Worm (Caenorhabditis elegans) whole organism, late embryonic: Measurements from ENCODE around the gene irld-56.

Source experiments
- F13H6.1 ChIP-seq: sonication (generic microtip); optimal IDR thresholded peaks from 2 replicates; lab custom pipeline; 2016; ENCODE audit warnings: missing genetic modification characterization, missing compliant biosample characterization
- K02D7.2 ChIP-seq: sonication (generic microtip); optimal IDR thresholded peaks from 2 replicates; lab custom pipeline; 2017; ENCODE audit warnings: mild to moderate bottlenecking, missing genetic modification characterization, missing compliant biosample characterization
- K09A11.1 ChIP-seq: sonication (generic microtip); optimal IDR thresholded peaks from 2 replicates; lab custom pipeline; 2017; ENCODE audit warnings: antibody characterized with exemption, mild to moderate bottlenecking, missing genetic modification characterization, missing compliant biosample characterization; ENCODE audit not compliant: insufficient read depth
- T23F11.4 ChIP-seq: fragments of 200-800 bp; sonication (Bioruptor generic); optimal IDR thresholded peaks from 2 replicates; lab custom pipeline; 2018; ENCODE audit warnings: mild to moderate bottlenecking, missing genetic modification characterization, missing compliant biosample characterization
- Y22D7AL.16 ChIP-seq: sonication (generic microtip); optimal IDR thresholded peaks from 2 replicates; lab custom pipeline; 2016; ENCODE audit warnings: missing genetic modification characterization, missing compliant biosample characterization
- ceh-14 ChIP-seq: sonication (generic microtip); optimal IDR thresholded peaks from 2 replicates; lab custom pipeline; 2016; ENCODE audit warnings: missing genotype, missing genetic modification characterization, missing compliant biosample characterization
- ceh-18 ChIP-seq: sonication (generic microtip); optimal IDR thresholded peaks from 2 replicates; lab custom pipeline; 2016; ENCODE audit warnings: missing genetic modification characterization, missing compliant biosample characterization
- ceh-2 ChIP-seq: sonication (generic microtip); optimal IDR thresholded peaks from 2 replicates; lab custom pipeline; 2016; ENCODE audit warnings: missing genotype, missing genetic modification characterization, missing compliant biosample characterization
- ceh-24 ChIP-seq: sonication (generic microtip); optimal IDR thresholded peaks from 2 replicates; lab custom pipeline; 2016; ENCODE audit warnings: mild to moderate bottlenecking, missing genetic modification characterization, missing compliant biosample characterization
- ceh-31 ChIP-seq: sonication (generic microtip); optimal IDR thresholded peaks from 2 replicates; lab custom pipeline; 2016; ENCODE audit warnings: missing genetic modification characterization, missing compliant biosample characterization
- ceh-34 ChIP-seq: sonication (generic microtip); optimal IDR thresholded peaks from 2 replicates; lab custom pipeline; 2016; ENCODE audit warnings: mild to moderate bottlenecking, missing genetic modification characterization, missing compliant biosample characterization
- ceh-45 ChIP-seq: fragments of 200-800 bp; sonication (Bioruptor generic); IDR thresholded peaks from 2 replicates; pipeline ENCODE4 v1.3.6; 2022; ENCODE audit warnings: missing genetic modification reagents, missing genetic modification characterization, missing compliant biosample characterization
- ceh-48 ChIP-seq: sonication (generic microtip); optimal IDR thresholded peaks from 2 replicates; lab custom pipeline; 2016; ENCODE audit warnings: missing genetic modification characterization, inconsistent platforms, missing compliant biosample characterization
- ceh-6 ChIP-seq: fragments of 200-800 bp; sonication (Bioruptor generic); optimal IDR thresholded peaks from 2 replicates; lab custom pipeline; 2018; ENCODE audit warnings: mild to moderate bottlenecking, missing genetic modification characterization, missing compliant biosample characterization
- ceh-9 ChIP-seq: sonication (generic microtip); optimal IDR thresholded peaks from 2 replicates; lab custom pipeline; 2016; ENCODE audit warnings: mild to moderate bottlenecking, missing genetic modification characterization, inconsistent platforms, missing compliant biosample characterization
- dmd-4 ChIP-seq: sonication (generic microtip); optimal IDR thresholded peaks from 2 replicates; lab custom pipeline; 2016; ENCODE audit warnings: borderline replicate concordance, missing genetic modification characterization, missing compliant biosample characterization
- dve-1 ChIP-seq: sonication (generic microtip); optimal IDR thresholded peaks from 2 replicates; lab custom pipeline; 2017; ENCODE audit warnings: antibody characterized with exemption, mild to moderate bottlenecking, missing genetic modification characterization, missing compliant biosample characterization
- elt-2 ChIP-seq: sonication (generic microtip); optimal IDR thresholded peaks from 2 replicates; lab custom pipeline; 2016; ENCODE audit warnings: missing genetic modification reagents, missing genetic modification characterization, missing compliant biosample characterization
- elt-4 ChIP-seq: sonication (generic microtip); optimal IDR thresholded peaks from 2 replicates; lab custom pipeline; 2016; ENCODE audit warnings: missing genetic modification characterization, missing compliant biosample characterization
- ets-4 ChIP-seq: sonication (generic microtip); optimal IDR thresholded peaks from 2 replicates; lab custom pipeline; 2016; ENCODE audit warnings: missing genetic modification characterization, missing compliant biosample characterization
- eyg-1 ChIP-seq: sonication (generic microtip); optimal IDR thresholded peaks from 2 replicates; lab custom pipeline; 2016; ENCODE audit warnings: missing genotype, missing genetic modification characterization, missing compliant biosample characterization
- fkh-10 ChIP-seq: fragments of 150-350 bp; optimal IDR thresholded peaks from 2 replicates; lab custom pipeline; 2014; ENCODE audit warnings: missing biosample characterization, missing genetic modification reagents, missing genetic modification characterization
- gmeb-2 ChIP-seq: sonication (generic microtip); optimal IDR thresholded peaks from 2 replicates; lab custom pipeline; 2016; ENCODE audit warnings: missing genetic modification characterization, inconsistent platforms, missing compliant biosample characterization
- hlh-13 ChIP-seq: fragments of 200-800 bp; sonication (Bioruptor generic); optimal IDR thresholded peaks from 2 replicates; lab custom pipeline; 2018; ENCODE audit warnings: mild to moderate bottlenecking, missing genetic modification characterization, missing compliant biosample characterization
- hlh-30 ChIP-seq: sonication (generic microtip); optimal IDR thresholded peaks from 2 replicates; lab custom pipeline; 2017; ENCODE audit warnings: antibody characterized with exemption, missing genetic modification characterization, missing compliant biosample characterization; ENCODE audit not compliant: insufficient read depth
- hlh-6 ChIP-seq: sonication (generic microtip); optimal IDR thresholded peaks from 2 replicates; lab custom pipeline; 2016; ENCODE audit warnings: missing genotype, missing genetic modification characterization, missing compliant biosample characterization
- hlh-8 ChIP-seq: sonication (generic microtip); optimal IDR thresholded peaks from 2 replicates; lab custom pipeline; 2016; ENCODE audit warnings: missing genotype, missing genetic modification characterization, missing compliant biosample characterization
- lin-11 ChIP-seq: fragments of 200-800 bp; sonication (Bioruptor generic); optimal IDR thresholded peaks from 2 replicates; lab custom pipeline; 2018; ENCODE audit warnings: mild to moderate bottlenecking, missing genetic modification characterization, missing compliant biosample characterization
- nfya-1 ChIP-seq: sonication (generic microtip); optimal IDR thresholded peaks from 2 replicates; lab custom pipeline; 2017; ENCODE audit warnings: missing genetic modification characterization, mild to moderate bottlenecking, missing compliant biosample characterization, antibody characterized with exemption, moderate library complexity
- nhr-11 ChIP-seq: fragments of 150-350 bp; optimal IDR thresholded peaks from 2 replicates; lab custom pipeline; 2014; ENCODE audit warnings: missing biosample characterization, missing genetic modification characterization
- nhr-232 ChIP-seq: sonication (generic microtip); optimal IDR thresholded peaks from 2 replicates; lab custom pipeline; 2016; ENCODE audit warnings: missing genetic modification characterization, missing compliant biosample characterization
- npax-4 ChIP-seq: sonication (generic microtip); optimal IDR thresholded peaks from 2 replicates; lab custom pipeline; 2016; ENCODE audit warnings: missing genetic modification characterization, missing compliant biosample characterization
- pag-3 ChIP-seq: sonication (generic microtip); optimal IDR thresholded peaks from 2 replicates; lab custom pipeline; 2016; ENCODE audit warnings: missing compliant biosample characterization, missing genetic modification characterization, borderline replicate concordance
- pat-9 ChIP-seq: fragments of 200-800 bp; sonication (Bioruptor generic); optimal IDR thresholded peaks from 2 replicates; lab custom pipeline; 2018; ENCODE audit warnings: mild to moderate bottlenecking, missing genetic modification characterization, moderate library complexity, missing compliant biosample characterization
- pax-1 ChIP-seq: fragments of 150-350 bp; optimal IDR thresholded peaks from 2 replicates; lab custom pipeline; 2014; ENCODE audit warnings: missing biosample characterization, missing genetic modification characterization
- pha-4 ChIP-seq: fragments of 150-350 bp; optimal IDR thresholded peaks from 2 replicates; lab custom pipeline; 2018; ENCODE audit warnings: missing biosample characterization, missing genetic modification reagents, missing genetic modification characterization
- pros-1 ChIP-seq: fragments of 150-350 bp; optimal IDR thresholded peaks from 2 replicates; lab custom pipeline; 2014; ENCODE audit warnings: missing biosample characterization, missing genetic modification reagents, missing genetic modification characterization
- ref-2 ChIP-seq: sonication (generic microtip); optimal IDR thresholded peaks from 2 replicates; lab custom pipeline; 2016; ENCODE audit warnings: missing genetic modification characterization, missing compliant biosample characterization
- rnt-1 ChIP-seq: sonication (generic microtip); optimal IDR thresholded peaks from 2 replicates; lab custom pipeline; 2016; ENCODE audit warnings: missing genetic modification characterization, missing compliant biosample characterization
- sox-2 ChIP-seq: fragments of 200-800 bp; sonication (Bioruptor generic); IDR thresholded peaks from 2 replicates; pipeline ENCODE4 v1.3.6; 2022; ENCODE audit warnings: missing genetic modification reagents, missing genetic modification characterization, missing compliant biosample characterization
- syd-9 ChIP-seq: sonication (generic microtip); optimal IDR thresholded peaks from 2 replicates; lab custom pipeline; 2016; ENCODE audit warnings: mild to moderate bottlenecking, missing genetic modification characterization, moderate library complexity, missing compliant biosample characterization
- tbx-2 ChIP-seq: sonication (generic microtip); optimal IDR thresholded peaks from 2 replicates; lab custom pipeline; 2016; ENCODE audit warnings: missing genetic modification characterization, missing compliant biosample characterization
- tbx-7 ChIP-seq: sonication (generic microtip); optimal IDR thresholded peaks from 2 replicates; lab custom pipeline; 2016; ENCODE audit warnings: missing genotype, missing genetic modification characterization, missing compliant biosample characterization
- ttx-3 ChIP-seq: sonication (generic microtip); optimal IDR thresholded peaks from 2 replicates; lab custom pipeline; 2016; ENCODE audit warnings: missing genetic modification reagents, missing genetic modification characterization, missing compliant biosample characterization
- unc-3 ChIP-seq, 2 experiments: fragments of 200-800 bp in 1 of 2; sonication (Bioruptor generic) in 1 of 2; sonication (generic microtip) in 1 of 2; conservative IDR thresholded peaks in 1 of 2; optimal IDR thresholded peaks in 1 of 2; 2 replicates each; pipeline versions ENCODE4 v1.3.6 to Lab custom; 2016 to 2022; ENCODE audit warnings: missing compliant biosample characterization in 2 of 2, missing genetic modification characterization in 2 of 2, missing genetic modification reagents in 1 of 2
- unc-42 ChIP-seq: sonication (generic microtip); optimal IDR thresholded peaks from 2 replicates; lab custom pipeline; 2016; ENCODE audit warnings: missing genotype, missing genetic modification characterization, missing compliant biosample characterization
- unc-55 ChIP-seq: sonication (generic microtip); optimal IDR thresholded peaks from 2 replicates; lab custom pipeline; 2017; ENCODE audit warnings: missing biosample characterization, missing genetic modification reagents, missing genetic modification characterization
- unc-86 ChIP-seq: sonication (generic microtip); optimal IDR thresholded peaks from 2 replicates; lab custom pipeline; 2016; ENCODE audit warnings: missing genetic modification characterization, missing compliant biosample characterization
- zip-5 ChIP-seq: sonication (generic microtip); optimal IDR thresholded peaks from 2 replicates; lab custom pipeline; 2016; ENCODE audit warnings: missing genetic modification characterization, missing compliant biosample characterization

The irld-56 gene

ce11 chrIV:13979797-13980459 is 39.9 kb downstream of the irld-56 start, which contains the start of gene dnbp-1:
TSS of gene dnbp-1 (minus strand) at chrIV:13979847.
- TF ChIP-seq elt-4 (tag; lab: Kevin White, UChicago) (no peak), dmd-4 (tag; lab: Kevin White, UChicago) (no peak), pag-3 (tag; lab: Kevin White, UChicago) (no peak), unc-42 (tag; lab: Kevin White, UChicago) (peak; percentile 74), dve-1 (tag; lab: Kevin White, UChicago) (peak; percentile 18), nhr-11 (no peak), pat-9 (no peak), zip-5 (tag; lab: Kevin White, UChicago) (no peak), K09A11.1 (tag; lab: Kevin White, UChicago) (no peak), nhr-232 (tag; lab: Kevin White, UChicago) (no peak), ceh-14 (peak; percentile 41), fkh-10 (GFP tag; lab: Kevin White, UChicago) (no peak), lin-11 (no peak), ceh-31 (tag; lab: Kevin White, UChicago) (peak; percentile 78), ceh-34 (tag; lab: Kevin White, UChicago) (peak; percentile 55), hlh-6 (tag; lab: Kevin White, UChicago) (no peak), unc-86 (tag; lab: Kevin White, UChicago) (no peak), Y22D7AL.16 (tag; lab: Kevin White, UChicago) (no peak), ceh-24 (tag; lab: Kevin White, UChicago) (no peak), syd-9 (tag; lab: Kevin White, UChicago) (no peak), ceh-48 (tag; lab: Kevin White, UChicago) (peak; percentile 94), eyg-1 (tag; lab: Kevin White, UChicago) (no peak), ceh-9 (tag; lab: Kevin White, UChicago) (no peak), sox-2 (GFP tag; lab: Robert Waterston, UW) (no peak), rnt-1 (tag; lab: Kevin White, UChicago) (peak; percentile 4), nfya-1 (tag; lab: Kevin White, UChicago) (peak; percentile 43), hlh-8 (tag; lab: Kevin White, UChicago) (no peak), hlh-30 (peak; percentile 62), ceh-18 (peak; percentile 79), elt-2 (tag; lab: Kevin White, UChicago) (no peak), unc-55 (GFP tag; lab: Kevin White, UChicago) (peak; percentile 79), pha-4 (tag; lab: Kevin White, UChicago) (no peak), ceh-6 (GFP tag; lab: Kevin White, UChicago) (peak; percentile 8), ttx-3 (tag; lab: Kevin White, UChicago) (no peak), ref-2 (tag; lab: Kevin White, UChicago) (peak; percentile 62), T23F11.4 (GFP tag; lab: Kevin White, UChicago) (no peak), pax-1 (no peak), F13H6.1 (no peak), hlh-13 (GFP tag; lab: Kevin White, UChicago) (no peak), unc-3 (GFP tag; conservative IDR thresholded peaks at IDR 0.05; lab: Robert Waterston, UW) (no peak), unc-3 (tag; optimal IDR thresholded peaks at IDR 0.05; lab: Kevin White, UChicago) (peak; percentile 12), ceh-2 (tag; lab: Kevin White, UChicago) (no peak), ets-4 (tag; lab: Kevin White, UChicago) (peak; percentile 15), K02D7.2 (no peak), pros-1 (peak; percentile 48), tbx-7 (tag; lab: Kevin White, UChicago) (no peak), tbx-2 (peak; percentile 84), gmeb-2 (tag; lab: Kevin White, UChicago) (peak; percentile 9), ceh-45 (GFP tag; lab: Robert Waterston, UW) (no peak), npax-4 (tag; lab: Kevin White, UChicago) (no peak)
